Worm (Caenorhabditis elegans) whole organism, L3 larva: ENCODE data around the gene sqt-3.

Experiments used
- ceh-82 ChIP-seq: fragments of 150-350 bp; optimal IDR thresholded peaks from 2 replicates; lab custom pipeline; 2014; ENCODE audit warnings: missing biosample characterization, missing genetic modification characterization
- eor-1 ChIP-seq, 2 experiments: fragments of 150-350 bp; optimal IDR thresholded peaks; 2 replicates each; lab custom pipeline; 2014 to 2018; ENCODE audit warnings: missing biosample characterization in 2 of 2, missing genetic modification characterization in 2 of 2
- lin-15B ChIP-seq: fragments of 150-350 bp; optimal IDR thresholded peaks from 2 replicates; lab custom pipeline; 2014; ENCODE audit warnings: missing biosample characterization, missing genetic modification characterization
- nhr-28 ChIP-seq: fragments of 150-350 bp; optimal IDR thresholded peaks from 2 replicates; lab custom pipeline; 2014; ENCODE audit warnings: missing biosample characterization, missing genetic modification characterization
- snpc-4 ChIP-seq: fragments of 150-350 bp; optimal IDR thresholded peaks from 2 replicates; lab custom pipeline; 2014; ENCODE audit warnings: missing biosample characterization, missing genetic modification characterization
- ztf-11 ChIP-seq: fragments of 150-350 bp; optimal IDR thresholded peaks from 2 replicates; lab custom pipeline; 2014; ENCODE audit warnings: missing biosample characterization, missing genetic modification characterization

ce11 chrV:12334387-12334786 is 18.2 kb upstream of the sqt-3 start:
- no peak for TF ChIP-seq ceh-82 (tag; lab: Kevin White, UChicago)
- no peak for TF ChIP-seq nhr-28 (tag; lab: Kevin White, UChicago)
- no peak for TF ChIP-seq ztf-11 (tag; lab: Kevin White, UChicago)
- no peak for TF ChIP-seq lin-15B (tag; lab: Kevin White, UChicago)
- no peak for TF ChIP-seq eor-1 (tag; optimal IDR thresholded peaks at IDR 0.05; lab: Kevin White, UChicago)
- no peak for TF ChIP-seq snpc-4 (tag; lab: Kevin White, UChicago)
